Worm (Caenorhabditis elegans): ENCODE data around the gene slmp-1.
"Not testable (repeated sequence)": the region's sequence is repeated elsewhere in the genome, so short reads cannot be mapped to it uniquely, and the experiment has no call there.

The slmp-1 gene

DNA sequence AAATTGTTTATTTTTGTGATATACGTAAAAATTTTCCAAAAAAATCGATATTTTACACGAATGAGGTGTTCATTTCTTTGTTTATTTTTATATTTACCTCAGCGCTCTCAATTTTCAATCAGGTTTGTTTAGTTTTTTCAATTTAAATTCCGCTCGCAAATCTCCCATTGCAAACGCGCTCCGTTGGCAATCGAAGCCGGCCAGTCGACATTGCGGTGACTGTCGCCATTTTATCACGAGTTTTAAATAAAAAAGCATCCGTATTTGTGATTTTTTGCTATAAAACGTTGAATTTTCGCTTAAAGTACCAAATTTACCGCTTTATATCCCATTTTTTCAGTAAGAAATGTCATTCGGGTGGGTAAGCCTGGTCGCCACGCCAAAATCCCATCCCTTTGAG lies at the start of gene slmp-1:
Gene slmp-1 (plus strand): TSS at position 335 of the 400 bp plus-strand sequence.
- no peak for TF ChIP-seq ztf-4 (tag; optimal IDR thresholded peaks at IDR 0.05)
- TF ChIP-seq sea-2 (GFP tag; optimal IDR thresholded peaks at IDR 0.05): no peak
- TF ChIP-seq elt-2 (tag; optimal IDR thresholded peaks at IDR 0.05): peak; percentile 21
- peak; percentile 65 for TF ChIP-seq snpc-4 (tag; optimal IDR thresholded peaks at IDR 0.05)
- TF ChIP-seq pqm-1 (tag; optimal IDR thresholded peaks at IDR 0.05): peak; percentile 19
- peak; percentile 75 for TF ChIP-seq lin-15B (tag; optimal IDR thresholded peaks at IDR 0.05)
- peak; percentile 82 for TF ChIP-seq pha-4 (tag; optimal IDR thresholded peaks at IDR 0.05)
- TF ChIP-seq nhr-25 (tag; optimal IDR thresholded peaks at IDR 0.05): peak; percentile 39
- no peak for TF ChIP-seq ceh-28 (tag; optimal IDR thresholded peaks at IDR 0.05)
- peak; percentile 30 for TF ChIP-seq lin-39 (tag; optimal IDR thresholded peaks at IDR 0.05)
- TF ChIP-seq jun-1 (tag; optimal IDR thresholded peaks at IDR 0.05): peak; percentile 11
- peak; percentile 78 for TF ChIP-seq nfya-1 (tag; optimal IDR thresholded peaks at IDR 0.05; ENCODE audit: insufficient read depth)
- TF ChIP-seq nhr-23 (tag; optimal IDR thresholded peaks at IDR 0.05): peak; percentile 57

DNA sequence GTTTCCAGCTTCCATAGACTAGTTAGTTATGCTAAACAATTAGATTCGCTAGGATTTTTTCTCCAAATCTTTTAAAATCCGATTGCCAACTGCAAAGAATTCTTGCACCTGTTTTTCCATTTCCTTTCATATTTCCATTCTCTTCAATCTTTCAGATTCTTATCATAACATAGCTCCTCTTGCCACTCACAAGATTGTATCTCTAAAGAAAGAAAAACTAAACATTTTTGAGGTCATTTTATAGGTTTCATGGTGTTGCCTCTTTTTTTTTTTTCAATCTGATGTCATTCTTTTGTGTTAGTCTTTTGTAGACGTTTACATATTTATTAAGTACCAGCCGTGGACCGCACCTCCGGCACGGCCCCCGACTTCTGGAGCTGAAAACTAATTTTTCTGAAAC lies 48.2 kb upstream of the slmp-1 start:
- no peak for TF ChIP-seq snpc-4 (tag; optimal IDR thresholded peaks at IDR 0.05)
- peak; percentile 94 for TF ChIP-seq elt-1 (tag; optimal IDR thresholded peaks at IDR 0.05)
- TF ChIP-seq nhr-43 (tag; optimal IDR thresholded peaks at IDR 0.05; ENCODE audit: poor library complexity, severe bottlenecking): no peak
- no peak for TF ChIP-seq ztf-11 (tag; optimal IDR thresholded peaks at IDR 0.05)
- no peak for TF ChIP-seq elt-2 (tag; optimal IDR thresholded peaks at IDR 0.05)

DNA sequence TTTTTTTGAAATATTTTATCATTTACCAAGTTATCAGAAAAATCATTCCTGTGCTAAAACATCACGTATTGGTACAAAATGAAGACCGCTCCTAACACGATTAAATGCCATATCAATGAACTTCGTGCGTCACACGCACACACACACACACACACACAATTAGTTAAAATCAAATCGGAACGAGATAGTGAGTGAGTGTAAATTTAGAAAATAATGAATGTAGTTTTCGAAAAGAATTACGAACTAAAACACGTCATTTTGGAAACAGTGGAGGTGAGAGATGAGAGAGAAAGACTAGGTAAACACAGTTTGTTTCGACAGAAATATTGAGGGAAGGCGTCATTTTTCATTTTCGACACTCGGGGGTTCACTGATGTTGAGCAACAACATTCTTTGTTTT lies 46.7 kb upstream of the slmp-1 start:
- TF ChIP-seq sea-2 (GFP tag; optimal IDR thresholded peaks at IDR 0.05): no peak
- no peak for TF ChIP-seq tbx-2 (tag; optimal IDR thresholded peaks at IDR 0.05)
- peak; percentile 29 for TF ChIP-seq jun-1 (tag; optimal IDR thresholded peaks at IDR 0.05)
- no peak for TF ChIP-seq elt-3 (tag; optimal IDR thresholded peaks at IDR 0.05)
- TF ChIP-seq pqm-1 (tag; optimal IDR thresholded peaks at IDR 0.05): peak; percentile 83
- peak; percentile 63 for TF ChIP-seq pha-4 (tag; optimal IDR thresholded peaks at IDR 0.05)
- no peak for TF ChIP-seq egl-27 (tag; optimal IDR thresholded peaks at IDR 0.05)
- TF ChIP-seq nhr-23 (tag; optimal IDR thresholded peaks at IDR 0.05): no peak
- TF ChIP-seq elt-2 (tag; optimal IDR thresholded peaks at IDR 0.05): peak; percentile 91
- TF ChIP-seq hmg-11 (tag; optimal IDR thresholded peaks at IDR 0.05): no peak

DNA sequence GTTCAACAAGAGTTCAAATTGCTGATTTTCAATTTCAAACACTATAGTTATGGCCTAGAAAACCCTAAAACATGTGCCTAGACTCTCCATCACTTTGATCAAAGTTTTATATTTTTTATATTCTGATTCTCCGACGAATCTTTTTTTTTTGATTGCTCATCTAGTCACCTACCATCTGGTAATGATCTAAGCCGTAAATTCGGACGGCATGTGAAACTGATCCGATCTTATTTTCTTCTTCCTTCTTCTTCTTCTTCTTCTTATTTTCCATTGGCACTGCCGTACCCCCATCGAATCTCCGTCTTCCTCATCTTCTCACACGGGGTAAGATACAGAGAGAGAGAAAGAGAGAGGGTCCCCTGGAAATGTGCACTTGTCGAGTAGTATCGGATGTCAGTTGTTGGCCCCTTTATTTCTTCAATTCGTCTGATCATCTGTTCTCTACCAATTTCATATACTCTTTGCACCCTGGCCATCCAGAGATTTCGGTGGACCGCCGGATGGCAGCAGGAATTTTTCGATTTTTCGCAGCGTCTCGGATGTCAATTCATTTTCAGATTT lies 44.8 kb upstream of the slmp-1 start:
- TF ChIP-seq nhr-76 (tag; optimal IDR thresholded peaks at IDR 0.05): no peak
- no peak for TF ChIP-seq pqm-1 (tag; optimal IDR thresholded peaks at IDR 0.05)
- no peak for TF ChIP-seq nhr-11 (tag; optimal IDR thresholded peaks at IDR 0.05)
- no peak for TF ChIP-seq tbx-2 (tag; optimal IDR thresholded peaks at IDR 0.05)
- TF ChIP-seq egl-27 (tag; optimal IDR thresholded peaks at IDR 0.05): no peak
- no peak for TF ChIP-seq fos-1 (tag; optimal IDR thresholded peaks at IDR 0.05)
- TF ChIP-seq mml-1 (tag; optimal IDR thresholded peaks at IDR 0.05): no peak
- peak; percentile 29 for TF ChIP-seq nfya-1 (tag; optimal IDR thresholded peaks at IDR 0.05; ENCODE audit: insufficient read depth)
- TF ChIP-seq ztf-4 (tag; optimal IDR thresholded peaks at IDR 0.05): no peak
- TF ChIP-seq nhr-43 (tag; optimal IDR thresholded peaks at IDR 0.05; ENCODE audit: poor library complexity, severe bottlenecking): no peak
- peak; percentile 3 for TF ChIP-seq lsy-12 (tag; optimal IDR thresholded peaks at IDR 0.05)
- TF ChIP-seq skn-1 (tag; optimal IDR thresholded peaks at IDR 0.05): no peak

DNA sequence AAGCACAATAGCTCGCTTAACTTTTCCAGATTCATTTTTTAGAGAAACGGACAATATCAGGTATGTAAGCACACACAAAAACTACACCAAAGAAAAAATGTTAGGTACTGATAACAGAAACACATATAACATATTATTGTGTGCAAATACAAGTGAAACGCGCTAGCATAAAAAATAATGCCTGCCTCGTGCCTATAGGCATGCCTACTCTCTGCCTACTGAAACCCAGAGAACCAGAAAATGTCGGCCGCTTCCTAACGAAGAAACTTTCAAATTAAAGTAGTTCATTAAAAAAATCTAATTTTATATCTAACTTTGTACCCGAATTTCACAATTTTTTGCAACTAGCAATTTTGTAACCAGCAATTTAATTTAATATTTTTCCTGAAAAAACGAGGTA lies 41.0 kb upstream of the slmp-1 start, which contains the start of gene Y67D8B.1:
Gene Y67D8B.1 (minus strand): TSS at position 101 of the 400 bp plus-strand sequence.
- not testable (repeated sequence) for TF ChIP-seq egl-5, ceh-28, lin-39 (tag; optimal IDR thresholded peaks at IDR 0.05)

DNA sequence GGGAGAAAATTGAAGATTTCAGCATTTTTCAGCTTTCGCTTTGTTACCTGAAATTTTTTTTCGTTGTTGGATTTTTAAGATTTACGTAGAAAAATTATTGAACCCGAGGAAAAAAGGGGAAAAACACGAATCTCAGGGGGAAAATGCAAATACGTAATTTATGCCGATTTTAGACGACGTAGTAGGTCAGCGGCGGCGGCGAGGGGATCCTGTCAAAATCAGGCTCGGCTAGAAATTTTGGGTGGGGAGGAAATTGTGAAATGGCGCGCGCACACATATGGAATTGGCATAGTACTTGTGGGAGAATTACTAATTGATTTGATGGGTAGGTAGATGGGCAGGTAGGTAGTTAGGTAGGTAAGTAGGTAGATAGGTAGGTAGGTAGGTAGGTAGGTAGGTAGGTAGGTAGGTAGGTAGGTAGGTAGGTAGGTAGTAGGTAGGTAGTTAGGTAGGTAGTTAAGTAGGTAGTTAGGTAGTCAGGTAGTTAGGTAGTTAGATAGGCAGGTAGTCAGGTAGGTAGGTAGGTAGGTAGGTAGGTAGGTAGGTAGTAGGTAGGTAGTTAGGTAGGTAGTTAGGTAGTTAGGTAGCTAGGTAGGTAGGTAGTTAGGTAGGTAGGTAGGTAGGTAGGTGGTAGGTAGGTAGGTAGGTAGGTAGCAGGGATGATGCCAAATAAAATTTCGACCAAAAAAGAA lies 37.3 kb upstream of the slmp-1 start, which contains the start of gene nlp-81:
Gene nlp-81 (minus strand): TSS at position 51 of the 692 bp plus-strand sequence.
- TF ChIP-seq pha-4 (tag; optimal IDR thresholded peaks at IDR 0.05) (no peak), lin-39 (tag; optimal IDR thresholded peaks at IDR 0.05) (no peak), egl-5 (tag; optimal IDR thresholded peaks at IDR 0.05) (no peak), sea-2 (GFP tag; optimal IDR thresholded peaks at IDR 0.05) (no peak), elt-2 (tag; optimal IDR thresholded peaks at IDR 0.05) (no peak), nhr-77 (tag; optimal IDR thresholded peaks at IDR 0.05) (no peak), eor-1 (tag; optimal IDR thresholded peaks at IDR 0.05) (no peak), elt-3 (tag; optimal IDR thresholded peaks at IDR 0.05) (no peak), nhr-11 (tag; optimal IDR thresholded peaks at IDR 0.05) (no peak), lin-15B (tag; optimal IDR thresholded peaks at IDR 0.05) (no peak), jun-1 (tag; optimal IDR thresholded peaks at IDR 0.05) (no peak), tbx-2 (tag; optimal IDR thresholded peaks at IDR 0.05) (no peak), ama-1 (optimal IDR thresholded peaks at IDR 0.05) (no peak)

Measured in whole organism, L3 larva.